Fruit fly (Drosophila melanogaster) Kc167 (cell line): ENCODE measurements around the gene ast.

ENCODE experiments used
- Myc ChIP-seq: fragments of >200 bp; optimal IDR thresholded peaks from 2 replicates; lab custom pipeline; 2017; ENCODE audit warnings: missing external identifiers
- Sin3A ChIP-seq: fragments of >200 bp; optimal IDR thresholded peaks from 2 replicates; lab custom pipeline; 2018; ENCODE audit warnings: missing external identifiers
- h ChIP-seq: fragments of >200 bp; optimal IDR thresholded peaks from 3 replicates; lab custom pipeline; 2018; ENCODE audit warnings: missing external identifiers
- insv ChIP-seq: fragments of >200 bp; optimal IDR thresholded peaks from 3 replicates; lab custom pipeline; 2018; ENCODE audit warnings: missing external identifiers
- psq ChIP-seq: fragments of >200 bp; optimal IDR thresholded peaks from 2 replicates; lab custom pipeline; 2017; ENCODE audit warnings: missing external identifiers
- ttk ChIP-seq: sonication (Bioruptor generic); optimal IDR thresholded peaks from 2 replicates; lab custom pipeline; 2017; ENCODE audit warnings: missing external identifiers

ast gene

DNA sequence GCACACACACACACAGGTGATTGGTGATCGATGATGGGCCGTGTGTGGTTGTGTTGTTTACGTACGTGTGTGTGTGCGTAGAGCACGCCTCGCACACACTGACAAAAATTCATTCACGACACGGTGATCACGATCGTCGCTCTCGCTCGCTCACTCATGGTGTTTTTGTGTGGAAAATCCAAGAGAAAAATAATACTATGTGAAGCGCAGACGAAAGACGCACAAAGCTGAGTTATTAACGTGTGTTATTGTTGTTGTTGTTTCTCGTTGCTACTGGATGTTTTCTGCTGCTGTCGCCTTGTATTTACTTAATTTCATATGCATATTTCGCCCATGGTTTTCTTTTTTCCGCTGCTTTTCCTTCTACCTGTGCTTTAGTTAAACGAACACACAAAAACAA lies 695 bp upstream of the ast start:
- TF ChIP-seq h (lab: Kevin White, UChicago) = no peak
- TF ChIP-seq Sin3A (lab: Kevin White, UChicago) = no peak
- no peak for TF ChIP-seq insv (lab: Kevin White, UChicago)
- no peak for TF ChIP-seq psq (lab: Kevin White, UChicago)
- no peak for TF ChIP-seq Myc
- no peak for TF ChIP-seq ttk

DNA sequence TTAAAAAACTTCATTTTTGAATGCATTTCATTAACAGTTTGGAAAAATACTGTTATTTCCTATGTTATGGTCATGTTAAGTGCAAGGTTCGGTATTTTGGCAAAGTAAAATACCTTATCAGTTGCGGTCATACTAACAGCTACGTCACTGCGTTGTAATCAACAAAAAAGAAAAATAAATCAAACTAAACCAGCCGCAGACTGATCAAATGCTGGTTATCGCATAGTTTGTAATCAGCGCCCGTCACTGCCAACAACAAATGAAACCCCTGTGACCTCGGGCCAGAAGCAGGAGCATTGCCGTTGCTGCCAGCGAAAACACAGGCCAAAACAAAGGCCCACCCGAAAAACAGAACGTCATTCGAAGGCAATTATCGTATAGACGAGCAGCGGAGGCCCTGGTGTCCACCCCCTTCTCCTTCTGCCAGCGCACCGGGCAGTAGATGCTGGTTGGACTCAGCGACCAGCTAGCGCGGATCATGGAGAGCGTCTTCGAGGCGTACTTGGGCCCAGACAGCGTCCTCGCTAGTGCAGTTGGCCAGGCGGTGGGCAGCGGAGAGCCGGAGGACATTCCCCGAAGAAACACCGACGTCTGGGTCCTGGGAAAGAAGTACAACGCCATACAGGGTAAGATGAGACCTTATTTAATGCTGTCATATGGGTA lies 3.2 kb downstream of the ast start, which contains the start of gene Atg4a:
Gene Atg4a (plus strand): TSS at position 110 of the 663 bp plus-strand sequence.
- no peak for TF ChIP-seq psq (lab: Kevin White, UChicago)

DNA sequence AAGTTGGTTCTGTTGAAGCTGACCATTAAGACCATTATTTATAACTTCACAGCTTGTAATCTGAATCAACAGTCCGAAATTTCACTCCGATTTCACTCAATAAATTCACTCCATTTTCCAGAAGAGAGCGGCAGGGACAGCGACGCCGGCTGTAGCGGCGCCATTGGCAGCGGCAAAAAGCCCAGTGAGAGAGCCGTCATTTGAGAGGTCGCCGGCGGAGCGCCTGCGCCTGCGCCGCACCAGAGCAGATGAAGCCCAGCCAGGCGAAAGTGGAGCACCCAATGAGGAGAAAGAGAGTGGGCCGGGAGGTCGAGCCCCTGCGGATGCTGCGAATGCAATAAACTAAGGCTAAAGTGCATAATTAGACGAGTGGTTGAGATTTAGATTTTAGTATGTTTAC lies 4.9 kb downstream of the ast start:
- TF ChIP-seq Sin3A (lab: Kevin White, UChicago) = no peak
- no peak for TF ChIP-seq h (lab: Kevin White, UChicago)
- TF ChIP-seq ttk = no peak
- no peak for TF ChIP-seq Myc
- no peak for TF ChIP-seq insv (lab: Kevin White, UChicago)
- TF ChIP-seq psq (lab: Kevin White, UChicago) = no peak

DNA sequence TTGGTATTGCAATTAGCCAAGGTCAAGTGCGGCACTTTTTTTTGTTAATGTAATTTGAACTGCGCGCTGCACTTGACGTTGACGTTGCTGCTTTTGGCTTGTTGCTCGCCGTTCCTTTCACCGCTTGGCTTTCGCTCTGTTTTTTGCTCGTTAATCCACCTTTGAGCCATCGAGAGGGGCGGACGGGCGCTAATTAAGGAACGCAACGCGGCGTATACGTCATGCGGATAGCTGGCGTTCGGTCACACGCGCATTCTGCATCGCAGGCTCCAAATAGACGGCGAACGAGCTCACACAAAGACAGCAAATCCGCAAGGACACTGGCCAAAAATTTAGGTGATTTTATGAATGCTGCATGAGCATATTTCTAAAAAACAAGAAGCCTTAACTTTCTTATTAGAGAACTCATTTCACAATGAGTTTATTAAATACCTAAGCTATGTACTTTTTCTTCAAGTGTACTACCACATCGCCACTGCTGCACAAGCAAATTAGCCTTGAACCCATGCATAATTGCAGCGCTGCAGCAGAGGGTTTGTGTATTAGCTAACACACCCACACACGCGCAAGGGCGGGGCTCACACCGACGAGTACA lies 8.7 kb downstream of the ast start:
- TF ChIP-seq ttk = no peak
- no peak for TF ChIP-seq Myc

- TF ChIP-seq psq (lab: Kevin White, UChicago) (no peak), Sin3A (lab: Kevin White, UChicago) (no peak), ttk (no peak), insv (lab: Kevin White, UChicago) (no peak), Myc (no peak), h (lab: Kevin White, UChicago) (no peak)
Measured at dm6 chr2L:1091675-1092074, 13.9 kb downstream of the ast start.

- no peak for TF ChIP-seq psq (lab: Kevin White, UChicago)
- no peak for TF ChIP-seq h (lab: Kevin White, UChicago)
- no peak for TF ChIP-seq Sin3A (lab: Kevin White, UChicago)
- no peak for TF ChIP-seq insv (lab: Kevin White, UChicago)
- TF ChIP-seq ttk = no peak
- TF ChIP-seq Myc = no peak
Measured at dm6 chr2L:1094724-1095123, 17.0 kb downstream of the ast start.

- TF ChIP-seq psq (lab: Kevin White, UChicago) = no peak
- TF ChIP-seq Myc = no peak
- TF ChIP-seq ttk = no peak
- TF ChIP-seq Sin3A (lab: Kevin White, UChicago) = no peak
- no peak for TF ChIP-seq insv (lab: Kevin White, UChicago)
- no peak for TF ChIP-seq h (lab: Kevin White, UChicago)
Measured at dm6 chr2L:1095450-1095849, 17.7 kb downstream of the ast start.

dm6 chr2L:1102349-1102748 lies 24.6 kb downstream of the ast start, which contains the start of gene CG4629:
Gene CG4629 (minus strand): TSS chr2L:1102504.
- TF ChIP-seq h (lab: Kevin White, UChicago) (no peak), ttk (no peak), Sin3A (lab: Kevin White, UChicago) (no peak), insv (lab: Kevin White, UChicago) (no peak), psq (lab: Kevin White, UChicago) (no peak), Myc (no peak)

- TF ChIP-seq insv (lab: Kevin White, UChicago) (no peak), Myc (no peak), ttk (no peak), Sin3A (lab: Kevin White, UChicago) (no peak), psq (lab: Kevin White, UChicago) (no peak), h (lab: Kevin White, UChicago) (no peak)
Measured at dm6 chr2L:1108029-1108688, 30.4 kb downstream of the ast start, which contains the start of the genes PolrMT and CG14339. Gene PolrMT (minus strand): TSS chr2L:1108373. Gene CG14339 (plus strand): TSS chr2L:1108540.

dm6 chr2L:1112641-1113040 lies 34.9 kb downstream of the ast start, which contains the start of gene CG14340:
Gene CG14340 (plus strand): TSS chr2L:1112941.
- TF ChIP-seq insv (lab: Kevin White, UChicago) (no peak), Sin3A (lab: Kevin White, UChicago) (no peak), Myc (no peak)

DNA sequence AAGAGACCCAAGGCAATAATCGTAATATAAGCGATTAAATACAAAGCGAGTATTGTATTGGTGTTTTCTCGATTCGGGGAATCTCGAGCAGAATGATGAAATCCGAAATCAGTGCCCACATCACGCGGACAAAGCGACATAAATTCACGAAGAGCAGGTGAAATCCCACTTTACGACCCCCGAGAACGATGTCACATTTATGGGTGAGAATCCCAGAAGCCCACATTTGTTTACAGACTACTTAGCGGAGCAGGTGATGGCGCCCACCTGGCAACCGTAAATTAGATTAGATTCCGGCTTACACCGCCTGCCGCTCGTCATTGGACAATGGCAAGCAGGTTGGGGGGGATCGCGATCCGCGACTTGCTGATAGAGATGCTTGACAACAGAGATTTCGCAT lies 36.5 kb downstream of the ast start:
- TF ChIP-seq ttk (no peak), h (lab: Kevin White, UChicago) (no peak)

DNA sequence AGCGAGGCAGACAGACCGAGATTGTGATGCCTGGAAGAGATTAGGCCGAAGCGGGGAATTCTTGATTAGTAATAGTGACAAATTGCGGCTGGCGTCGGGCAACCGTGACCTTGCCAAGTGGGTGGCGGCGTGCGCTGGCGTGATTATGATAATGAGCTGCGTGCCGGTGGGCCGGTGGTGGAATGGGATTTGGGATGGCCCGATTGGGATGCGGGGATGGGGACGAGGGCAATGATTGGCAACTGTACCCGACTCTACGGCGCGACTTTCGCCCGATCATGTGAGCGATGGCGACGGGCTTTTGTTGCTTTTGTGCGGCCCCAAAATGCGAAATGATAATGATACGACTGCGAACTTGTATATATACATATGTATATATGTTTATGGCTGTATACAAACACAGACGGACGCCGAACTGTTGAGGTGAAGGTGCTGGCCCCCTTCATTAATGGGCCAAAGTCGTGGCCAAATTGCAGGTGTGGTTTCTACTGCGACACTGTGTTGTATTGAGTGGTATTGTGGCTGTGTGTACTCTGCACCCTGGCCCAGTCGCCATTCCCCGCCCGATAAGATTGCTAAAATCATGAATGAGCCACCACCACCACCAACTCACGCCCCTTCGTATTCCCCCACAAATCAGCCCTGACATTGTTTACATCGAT lies 39.0 kb downstream of the ast start:
- no peak for TF ChIP-seq psq (lab: Kevin White, UChicago)
- TF ChIP-seq h (lab: Kevin White, UChicago) = peak; percentile 3
